Fruit fly (Drosophila melanogaster) whole organism, embryonic: ENCODE data around the gene CG6693.

ENCODE experiments used
- BtbVII ChIP-seq: fragments of 200-800 bp; sonication (Bioruptor generic); optimal IDR thresholded peaks from 3 replicates; lab custom pipeline; 2017; ENCODE audit warnings: missing biosample characterization, mild to moderate bottlenecking, missing genetic modification characterization
- Bteb2 ChIP-seq: fragments of 200-800 bp; sonication (Bioruptor generic); optimal IDR thresholded peaks from 2 replicates; lab custom pipeline; 2016; ENCODE audit warnings: missing biosample characterization, missing genetic modification characterization
- CG10431 ChIP-seq: fragments of 200-800 bp; sonication (Bioruptor generic); optimal IDR thresholded peaks from 3 replicates; lab custom pipeline; 2018; ENCODE audit warnings: missing biosample characterization, mild to moderate bottlenecking, missing genetic modification characterization
- CG10543 ChIP-seq: fragments of 200-800 bp; sonication (Bioruptor generic); optimal IDR thresholded peaks from 3 replicates; lab custom pipeline; 2017; ENCODE audit warnings: missing biosample characterization, mild to moderate bottlenecking, missing genetic modification characterization, moderate library complexity
- CG10979 ChIP-seq: fragments of 200-800 bp; sonication (Bioruptor generic); optimal IDR thresholded peaks from 2 replicates; lab custom pipeline; 2018; ENCODE audit warnings: missing biosample characterization, mild to moderate bottlenecking, missing genetic modification characterization, moderate library complexity
- CG12236 ChIP-seq: fragments of 200-800 bp; sonication (Bioruptor generic); optimal IDR thresholded peaks from 2 replicates; lab custom pipeline; 2016; ENCODE audit warnings: missing biosample characterization, missing genetic modification characterization
- CG1233 ChIP-seq: fragments of 200-800 bp; sonication (Bioruptor generic); optimal IDR thresholded peaks from 4 replicates; lab custom pipeline; 2018; ENCODE audit warnings: missing biosample characterization, mild to moderate bottlenecking, missing genetic modification characterization
- CG12391 ChIP-seq: fragments of 200-800 bp; sonication (Bioruptor generic); optimal IDR thresholded peaks from 3 replicates; lab custom pipeline; 2018; ENCODE audit warnings: missing biosample characterization, mild to moderate bottlenecking, missing genetic modification characterization, moderate library complexity
- CG14965 ChIP-seq: fragments of 200-800 bp; sonication (Bioruptor generic); optimal IDR thresholded peaks from 2 replicates; lab custom pipeline; 2016; ENCODE audit warnings: missing biosample characterization, missing genetic modification characterization, borderline replicate concordance
- CG15601 ChIP-seq: fragments of 200-800 bp; sonication (Bioruptor generic); optimal IDR thresholded peaks from 3 replicates; lab custom pipeline; 2019; ENCODE audit warnings: missing biosample characterization, mild to moderate bottlenecking, missing genetic modification characterization, moderate library complexity
- CG2129 ChIP-seq: fragments of 200-800 bp; sonication (Bioruptor generic); IDR thresholded peaks from 2 replicates; pipeline ENCODE4 v1.3.6; 2022; ENCODE audit warnings: missing biosample characterization, missing genetic modification characterization; ENCODE audit not compliant: partially characterized antibody
- CG30020 ChIP-seq: fragments of 200-800 bp; optimal IDR thresholded peaks from 2 replicates; lab custom pipeline; 2019; ENCODE audit warnings: missing biosample characterization, mild to moderate bottlenecking, missing genetic modification characterization, moderate library complexity
- CG6683 ChIP-seq: fragments of 200-800 bp; sonication (Bioruptor generic); optimal IDR thresholded peaks from 2 replicates; lab custom pipeline; 2017; ENCODE audit warnings: missing biosample characterization, mild to moderate bottlenecking, missing genetic modification characterization, missing genetic modification reagents
- CG6813 ChIP-seq: fragments of 200-800 bp; sonication (Bioruptor generic); optimal IDR thresholded peaks from 2 replicates; lab custom pipeline; 2017; ENCODE audit warnings: missing biosample characterization, missing genetic modification characterization, mild to moderate bottlenecking, moderate library complexity, missing genetic modification reagents
- CG7556 ChIP-seq: fragments of 200-800 bp; sonication (Bioruptor generic); optimal IDR thresholded peaks from 2 replicates; lab custom pipeline; 2017; ENCODE audit warnings: missing biosample characterization, mild to moderate bottlenecking, missing genetic modification characterization
- CG7786 ChIP-seq: fragments of 200-800 bp; sonication (Bioruptor generic); optimal IDR thresholded peaks from 2 replicates; lab custom pipeline; 2016; ENCODE audit warnings: missing biosample characterization, missing genetic modification characterization
- CG8281 ChIP-seq: fragments of 200-800 bp; sonication (Bioruptor generic); optimal IDR thresholded peaks from 2 replicates; lab custom pipeline; 2018; ENCODE audit warnings: missing biosample characterization, mild to moderate bottlenecking, missing genetic modification characterization, moderate library complexity
- CG9817 ChIP-seq: fragments of 200-800 bp; sonication (Bioruptor generic); optimal IDR thresholded peaks from 2 replicates; lab custom pipeline; 2018; ENCODE audit warnings: missing biosample characterization, mild to moderate bottlenecking, missing genetic modification characterization, moderate library complexity
- CHES-1-like ChIP-seq: fragments of 200-800 bp; sonication (Bioruptor generic); optimal IDR thresholded peaks from 2 replicates; lab custom pipeline; 2016; ENCODE audit warnings: missing biosample characterization, missing genetic modification characterization
- CoRest ChIP-seq: fragments of 200-800 bp; sonication (Bioruptor generic); optimal IDR thresholded peaks from 3 replicates; lab custom pipeline; 2018; ENCODE audit warnings: missing biosample characterization, mild to moderate bottlenecking, missing genetic modification characterization, moderate library complexity
- Dbx ChIP-seq: fragments of 200-800 bp; sonication (Bioruptor generic); IDR thresholded peaks from 3 replicates; pipeline ENCODE4 v1.3.6; 2022; ENCODE audit warnings: missing biosample characterization, missing genetic modification characterization
- GATAe ChIP-seq: fragments of 200-800 bp; sonication (Bioruptor generic); conservative IDR thresholded peaks from 2 replicates; pipeline ENCODE4 v1.3.6; 2022; ENCODE audit warnings: missing biosample characterization, missing genetic modification characterization
- NC2α ChIP-seq: fragments of 200-800 bp; sonication (Bioruptor generic); optimal IDR thresholded peaks from 2 replicates; lab custom pipeline; 2016; ENCODE audit warnings: missing biosample characterization, missing genetic modification characterization
- NC2β ChIP-seq: fragments of 200-800 bp; sonication (Bioruptor generic); optimal IDR thresholded peaks from 2 replicates; lab custom pipeline; 2016; ENCODE audit warnings: missing biosample characterization, missing genetic modification characterization
- Spps ChIP-seq: fragments of 200-800 bp; sonication (Bioruptor generic); optimal IDR thresholded peaks from 2 replicates; lab custom pipeline; 2018; ENCODE audit warnings: missing biosample characterization, mild to moderate bottlenecking, missing genetic modification characterization
- TFAM ChIP-seq: fragments of 200-800 bp; sonication (Bioruptor generic); optimal IDR thresholded peaks from 2 replicates; lab custom pipeline; 2017; ENCODE audit warnings: missing biosample characterization, missing genetic modification characterization, inconsistent platforms
- Usf ChIP-seq: fragments of 200-800 bp; sonication (Bioruptor generic); optimal IDR thresholded peaks from 2 replicates; lab custom pipeline; 2017; ENCODE audit warnings: missing genotype, missing biosample characterization, missing genetic modification characterization
- YL-1 ChIP-seq: fragments of 200-800 bp; sonication (Bioruptor generic); optimal IDR thresholded peaks from 3 replicates; lab custom pipeline; 2017; ENCODE audit warnings: missing biosample characterization, mild to moderate bottlenecking, missing genetic modification characterization
- bsh ChIP-seq, 2 experiments: fragments of 200-800 bp; sonication (Bioruptor generic); optimal IDR thresholded peaks; 2 replicates each; lab custom pipeline; 2017 to 2018; ENCODE audit warnings: mild to moderate bottlenecking in 2 of 2, missing biosample characterization in 2 of 2, missing genetic modification characterization in 2 of 2, moderate library complexity in 1 of 2
- cg ChIP-seq: fragments of 200-800 bp; sonication (Bioruptor generic); optimal IDR thresholded peaks from 3 replicates; lab custom pipeline; 2019; ENCODE audit warnings: missing biosample characterization, mild to moderate bottlenecking, missing genetic modification characterization, moderate library complexity
- chm ChIP-seq: fragments of 200-800 bp; sonication (Bioruptor generic); IDR thresholded peaks from 2 replicates; pipeline ENCODE4 v1.3.6; 2022; ENCODE audit warnings: missing biosample characterization, missing genetic modification characterization
- corto ChIP-seq: fragments of 200-800 bp; sonication (Bioruptor generic); optimal IDR thresholded peaks from 2 replicates; lab custom pipeline; 2016; ENCODE audit warnings: missing biosample characterization, mild to moderate bottlenecking, missing genetic modification characterization, moderate library complexity
- crol ChIP-seq: fragments of 200-800 bp; sonication (Bioruptor generic); IDR thresholded peaks from 2 replicates; pipeline ENCODE4 v1.3.6; 2022; ENCODE audit warnings: missing biosample characterization, missing genetic modification characterization
- fu2 ChIP-seq: fragments of 200-800 bp; sonication (Bioruptor generic); optimal IDR thresholded peaks from 2 replicates; lab custom pipeline; 2016; ENCODE audit warnings: missing biosample characterization, missing genetic modification characterization
- gcm2 ChIP-seq: fragments of 200-800 bp; sonication (Bioruptor generic); optimal IDR thresholded peaks from 2 replicates; lab custom pipeline; 2016; ENCODE audit warnings: missing biosample characterization, missing genetic modification characterization
- gro ChIP-seq: fragments of 200-800 bp; sonication (Bioruptor generic); optimal IDR thresholded peaks from 2 replicates; lab custom pipeline; 2016; ENCODE audit warnings: missing biosample characterization, missing genetic modification characterization
- gsb-n ChIP-seq: fragments of 200-800 bp; sonication (Bioruptor generic); optimal IDR thresholded peaks from 3 replicates; lab custom pipeline; 2018; ENCODE audit warnings: missing biosample characterization, mild to moderate bottlenecking, missing genetic modification characterization
- h ChIP-seq: fragments of >200 bp; optimal IDR thresholded peaks from 2 replicates; lab custom pipeline; 2017
- jing ChIP-seq: fragments of 200-800 bp; sonication (Bioruptor generic); optimal IDR thresholded peaks from 2 replicates; lab custom pipeline; 2018; ENCODE audit warnings: missing biosample characterization, mild to moderate bottlenecking, missing genetic modification characterization
- kah ChIP-seq: fragments of 200-800 bp; sonication (Bioruptor generic); optimal IDR thresholded peaks from 2 replicates; lab custom pipeline; 2018; ENCODE audit warnings: missing biosample characterization, mild to moderate bottlenecking, missing genetic modification characterization
- org-1 ChIP-seq: fragments of 200-800 bp; sonication (Bioruptor generic); optimal IDR thresholded peaks from 2 replicates; lab custom pipeline; 2017; ENCODE audit warnings: missing biosample characterization, missing genetic modification characterization
- rib ChIP-seq: fragments of 200-800 bp; sonication (Bioruptor generic); IDR thresholded peaks from 2 replicates; pipeline ENCODE4 v1.3.6; 2022; ENCODE audit warnings: missing biosample characterization, missing genetic modification characterization
- row ChIP-seq: fragments of 200-800 bp; sonication (Bioruptor generic); IDR thresholded peaks from 3 replicates; pipeline ENCODE4 v1.3.6; 2022; ENCODE audit warnings: missing biosample characterization, missing genetic modification characterization
- sim ChIP-seq: fragments of 200-800 bp; sonication (Bioruptor generic); IDR thresholded peaks from 2 replicates; pipeline ENCODE4 v1.3.6; 2022; ENCODE audit warnings: missing biosample characterization, missing genetic modification characterization
- slbo ChIP-seq: fragments of 200-800 bp; sonication (Bioruptor generic); IDR thresholded peaks from 2 replicates; pipeline ENCODE4 v1.3.6; 2022; ENCODE audit warnings: missing biosample characterization, missing genetic modification characterization
- ssp ChIP-seq: fragments of 200-800 bp; sonication (Bioruptor generic); IDR thresholded peaks from 2 replicates; pipeline ENCODE4 v1.3.6; 2022; ENCODE audit warnings: missing biosample characterization, missing genetic modification characterization
- tap ChIP-seq: fragments of 200-800 bp; optimal IDR thresholded peaks from 3 replicates; lab custom pipeline; 2019; ENCODE audit warnings: missing biosample characterization, mild to moderate bottlenecking, missing genetic modification characterization, moderate library complexity
- twi ChIP-seq: fragments of 200-800 bp; optimal IDR thresholded peaks from 2 replicates; lab custom pipeline; 2019; ENCODE audit warnings: missing biosample characterization, mild to moderate bottlenecking, missing genetic modification characterization, moderate library complexity
- vfl ChIP-seq: fragments of 200-800 bp; sonication (Bioruptor generic); optimal IDR thresholded peaks from 2 replicates; lab custom pipeline; 2016; ENCODE audit warnings: missing biosample characterization, missing genetic modification characterization
- yki ChIP-seq: fragments of >200 bp; optimal IDR thresholded peaks from 3 replicates; lab custom pipeline; 2018

CG6693 gene

DNA sequence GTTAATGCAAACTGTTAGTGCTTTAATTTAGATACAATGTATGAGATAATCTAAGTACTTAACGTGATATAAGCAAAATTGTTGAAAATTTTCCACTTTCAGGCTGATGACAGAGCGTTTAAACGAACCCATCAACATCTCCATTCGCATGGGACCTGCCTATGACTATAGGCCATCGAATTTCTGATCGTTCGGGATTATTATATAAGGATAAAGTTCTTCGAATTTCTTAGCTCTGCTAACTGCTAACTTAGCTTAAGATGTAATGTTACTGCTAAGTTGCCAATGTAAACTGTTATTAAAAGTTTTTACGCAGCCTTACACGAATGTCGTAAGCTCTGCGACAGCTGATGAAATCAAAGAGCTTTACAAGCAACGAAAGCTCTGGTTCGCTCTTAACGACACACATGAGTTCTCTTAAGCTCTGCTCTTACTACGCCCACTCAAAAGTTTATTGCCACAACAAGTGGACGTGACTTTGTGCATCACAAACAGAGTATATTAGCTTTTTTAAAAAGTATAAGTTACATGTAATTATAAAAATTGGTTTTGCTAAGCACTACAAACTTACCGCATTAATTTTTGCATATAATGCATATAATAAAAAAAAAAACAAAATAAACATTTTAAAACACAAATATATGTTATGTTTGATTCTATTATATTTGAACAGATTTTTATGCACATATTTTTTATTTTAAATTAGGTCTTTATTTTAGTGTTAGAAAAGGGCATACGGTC lies 24.6 kb downstream of the CG6693 start (continued):
- TF ChIP-seq CG1233 (GFP tag; lab: Kevin White, UChicago) (peak; percentile 99), TFAM (peak; percentile 69), CG8281 (tag; lab: Kevin White, UChicago) (peak; percentile 93), jing (peak; percentile 91), kah (GFP tag; lab: Kevin White, UChicago) (peak; percentile 97), CG2129 (GFP tag; lab: Robert Waterston, UW) (no peak), CG7786 (peak; percentile 86), YL-1 (peak; percentile 90), bsh (GFP tag; optimal IDR thresholded peaks at IDR 0.05; lab: Kevin White, UChicago) (peak in 1 of 2 experiments; percentile 98), CG10543 (GFP tag; lab: Kevin White, UChicago) (peak; percentile 97), tap (tag; lab: Kevin White, UChicago) (peak; percentile 89), CG12236 (peak; percentile 31), GATAe (GFP tag; lab: Robert Waterston, UW) (peak; percentile 98), rib (GFP tag; lab: Robert Waterston, UW) (peak; percentile 98), corto (GFP tag; lab: Kevin White, UChicago) (peak; percentile 83), Dbx (GFP tag; lab: Robert Waterston, UW) (peak; percentile 99), yki (lab: Kevin White, UChicago) (no peak), CG6813 (GFP tag; lab: Kevin White, UChicago) (peak; percentile 97), slbo (peak; percentile 99), CG10431 (GFP tag; lab: Kevin White, UChicago) (peak; percentile 97), CG12391 (tag; lab: Kevin White, UChicago) (peak; percentile 99), CG30020 (tag; lab: Kevin White, UChicago) (peak; percentile 75), Bteb2 (GFP tag; lab: Kevin White, UChicago) (peak; percentile 81), h (lab: Kevin White, UChicago) (no peak), Usf (peak; percentile 98), cg (GFP tag; lab: Kevin White, UChicago) (peak; percentile 68), fu2 (GFP tag; lab: Kevin White, UChicago) (peak; percentile 90), row (peak; percentile 99), twi (tag; lab: Kevin White, UChicago) (peak; percentile 88), NC2β (GFP tag; lab: Kevin White, UChicago) (peak; percentile 55), gcm2 (GFP tag; lab: Kevin White, UChicago) (no peak), CG9817 (peak; percentile 98), CoRest (tag; lab: Kevin White, UChicago) (peak; percentile 100), org-1 (GFP tag; lab: Kevin White, UChicago) (peak; percentile 98), sim (GFP tag; lab: Robert Waterston, UW) (peak; percentile 92), gsb-n (peak; percentile 98), CHES-1-like (peak; percentile 85), CG7556 (GFP tag; lab: Kevin White, UChicago) (peak; percentile 100), NC2α (GFP tag; lab: Kevin White, UChicago) (peak; percentile 77), crol (GFP tag; lab: Robert Waterston, UW) (peak; percentile 73), BtbVII (peak; percentile 98), CG6683 (peak; percentile 98), chm (peak; percentile 86), CG10979 (peak; percentile 99), CG14965 (GFP tag; lab: Kevin White, UChicago) (no peak), CG15601 (peak; percentile 98), Spps (peak; percentile 94), gro (GFP tag; lab: Kevin White, UChicago) (peak; percentile 41), ssp (GFP tag; lab: Robert Waterston, UW) (peak; percentile 95), vfl (peak; percentile 76)
